Worm (Caenorhabditis elegans) whole organism, L1 larva: Measurements from ENCODE around the gene R05G6.4.

Experiments used
- C16A3.4 ChIP-seq: fragments of 150-350 bp; optimal IDR thresholded peaks from 2 replicates; lab custom pipeline; 2014; ENCODE audit warnings: missing biosample characterization, missing genetic modification characterization
- alr-1 ChIP-seq: fragments of 200-800 bp; sonication (Bioruptor generic); optimal IDR thresholded peaks from 2 replicates; lab custom pipeline; 2018; ENCODE audit warnings: borderline replicate concordance, mild to moderate bottlenecking, missing genetic modification characterization, missing compliant biosample characterization
- ceh-82 ChIP-seq, 3 experiments: fragments of 150-350 bp in 1 of 3; sonication (generic microtip) in 2 of 3; optimal IDR thresholded peaks; 2 replicates each; lab custom pipeline; 2014 to 2017; ENCODE audit warnings: missing biosample characterization in 3 of 3, missing genetic modification characterization in 3 of 3
- dpl-1 ChIP-seq, 3 experiments: fragments of 150-350 bp in 2 of 3; sonication (generic microtip) in 1 of 3; optimal IDR thresholded peaks; 2 replicates each; lab custom pipeline; 2014 to 2017; ENCODE audit warnings: missing biosample characterization in 3 of 3, missing genetic modification characterization in 3 of 3, missing genetic modification reagents in 3 of 3
- dsc-1 ChIP-seq: sonication (generic microtip); optimal IDR thresholded peaks from 2 replicates; lab custom pipeline; 2016; ENCODE audit warnings: mild to moderate bottlenecking, missing genetic modification characterization, missing compliant biosample characterization
- efl-1 ChIP-seq, 4 experiments: fragments of 150-350 bp; optimal IDR thresholded peaks in 3 of 4; peaks in 1 of 4; 1 replicate in 1 of 4; 2 replicates in 3 of 4; lab custom pipeline; 2014; ENCODE audit warnings: missing biosample characterization in 2 of 4, missing genetic modification characterization in 2 of 4, missing genetic modification reagents in 2 of 4
- efl-3 ChIP-seq: fragments of 200-800 bp; sonication (Bioruptor generic); optimal IDR thresholded peaks from 2 replicates; lab custom pipeline; 2018; ENCODE audit warnings: mild to moderate bottlenecking, missing genetic modification characterization, missing compliant biosample characterization
- elt-3 ChIP-seq, 6 experiments: fragments of 150-350 bp in 1 of 6; sonication (generic microtip); optimal IDR thresholded peaks; 2 replicates each; lab custom pipeline; 2017 to 2018; ENCODE audit warnings: missing biosample characterization in 6 of 6, missing genetic modification characterization in 6 of 6, inconsistent platforms in 1 of 6
- grh-1 ChIP-seq: fragments of 200-800 bp; sonication (Bioruptor generic); IDR thresholded peaks from 2 replicates; pipeline ENCODE4 v1.3.6; 2022; ENCODE audit warnings: missing genetic modification reagents, missing genetic modification characterization, missing compliant biosample characterization
- hlh-4 ChIP-seq: sonication (generic microtip); optimal IDR thresholded peaks from 2 replicates; lab custom pipeline; 2016; ENCODE audit warnings: mild to moderate bottlenecking, missing genetic modification characterization, missing compliant biosample characterization
- hpl-2 ChIP-seq: fragments of 150-350 bp; optimal IDR thresholded peaks from 2 replicates; lab custom pipeline; 2014; ENCODE audit warnings: missing biosample characterization, missing genetic modification reagents, missing genetic modification characterization
- jun-1 ChIP-seq: fragments of 150-350 bp; optimal IDR thresholded peaks from 2 replicates; lab custom pipeline; 2014; ENCODE audit warnings: missing biosample characterization, missing genetic modification reagents, missing genetic modification characterization
- lin-13 ChIP-seq: fragments of 150-350 bp; optimal IDR thresholded peaks from 2 replicates; lab custom pipeline; 2014; ENCODE audit warnings: missing biosample characterization, missing genetic modification reagents, missing genetic modification characterization
- lin-15B ChIP-seq: fragments of 150-350 bp; sonication (generic microtip); optimal IDR thresholded peaks from 3 replicates; lab custom pipeline; 2014; ENCODE audit warnings: missing biosample characterization, missing genetic modification characterization
- lin-35 ChIP-seq, 2 experiments: fragments of 150-350 bp; optimal IDR thresholded peaks; 2 replicates each; lab custom pipeline; 2014; ENCODE audit warnings: missing biosample characterization in 2 of 2, missing genetic modification characterization in 2 of 2, missing genetic modification reagents in 2 of 2
- lir-3 ChIP-seq: sonication (generic microtip); optimal IDR thresholded peaks from 2 replicates; lab custom pipeline; 2016; ENCODE audit warnings: mild to moderate bottlenecking, missing genetic modification characterization, moderate library complexity, missing compliant biosample characterization; ENCODE audit not compliant: poor library complexity
- lsy-2 ChIP-seq, 2 experiments: fragments of 150-350 bp; optimal IDR thresholded peaks; 2 replicates each; lab custom pipeline; 2014; ENCODE audit warnings: missing biosample characterization in 2 of 2, missing genetic modification characterization in 2 of 2
- mab-9 ChIP-seq: fragments of 200-800 bp; sonication (Bioruptor generic); IDR thresholded peaks from 2 replicates; pipeline ENCODE4 v1.3.6; 2022; ENCODE audit warnings: missing genetic modification reagents, missing genetic modification characterization, missing compliant biosample characterization
- mef-2 ChIP-seq: fragments of 150-350 bp; optimal IDR thresholded peaks from 2 replicates; lab custom pipeline; 2014; ENCODE audit warnings: missing biosample characterization, missing genetic modification characterization
- mep-1 ChIP-seq: fragments of 150-350 bp; optimal IDR thresholded peaks from 2 replicates; lab custom pipeline; 2014; ENCODE audit warnings: missing biosample characterization, missing genetic modification characterization
- nhr-11 ChIP-seq: fragments of 150-350 bp; optimal IDR thresholded peaks from 2 replicates; lab custom pipeline; 2014; ENCODE audit warnings: missing biosample characterization, missing genetic modification characterization
- nhr-19 ChIP-seq: fragments of 200-800 bp; sonication (Bioruptor generic); conservative IDR thresholded peaks from 2 replicates; pipeline ENCODE4 v1.3.6; 2022; ENCODE audit warnings: missing genetic modification characterization, missing compliant biosample characterization
- nhr-47 ChIP-seq: sonication (generic microtip); optimal IDR thresholded peaks from 2 replicates; lab custom pipeline; 2016; ENCODE audit warnings: mild to moderate bottlenecking, missing genetic modification characterization, moderate library complexity, missing compliant biosample characterization
- nhr-71 ChIP-seq: sonication (generic microtip); optimal IDR thresholded peaks from 2 replicates; lab custom pipeline; 2016; ENCODE audit warnings: mild to moderate bottlenecking, missing genetic modification characterization, moderate library complexity, missing compliant biosample characterization
- nhr-76 ChIP-seq: sonication (generic microtip); optimal IDR thresholded peaks from 2 replicates; lab custom pipeline; 2017; ENCODE audit warnings: missing biosample characterization, missing genetic modification characterization
- nhr-77 ChIP-seq: fragments of 150-350 bp; optimal IDR thresholded peaks from 2 replicates; lab custom pipeline; 2014; ENCODE audit warnings: missing biosample characterization, missing genetic modification characterization
- nhr-84 ChIP-seq: sonication (generic microtip); optimal IDR thresholded peaks from 2 replicates; lab custom pipeline; 2017; ENCODE audit warnings: missing biosample characterization, missing genetic modification characterization
- nhr-90 ChIP-seq: sonication (generic microtip); optimal IDR thresholded peaks from 2 replicates; lab custom pipeline; 2016; ENCODE audit warnings: mild to moderate bottlenecking, missing genetic modification characterization, missing compliant biosample characterization; ENCODE audit not compliant: poor library complexity
- pqm-1 ChIP-seq: sonication (generic microtip); optimal IDR thresholded peaks from 3 replicates; lab custom pipeline; 2017; ENCODE audit warnings: missing biosample characterization, missing genetic modification characterization
- skn-1 ChIP-seq: fragments of 150-350 bp; optimal IDR thresholded peaks from 2 replicates; lab custom pipeline; 2014; ENCODE audit warnings: missing biosample characterization, missing genetic modification characterization
- snu-23 ChIP-seq: sonication (generic microtip); optimal IDR thresholded peaks from 2 replicates; lab custom pipeline; 2016; ENCODE audit warnings: missing genetic modification characterization, missing compliant biosample characterization
- sup-37 ChIP-seq: fragments of 200-800 bp; sonication (Bioruptor generic); optimal IDR thresholded peaks from 2 replicates; lab custom pipeline; 2018; ENCODE audit warnings: mild to moderate bottlenecking, missing genetic modification characterization, missing compliant biosample characterization
- unc-86 ChIP-seq: sonication (generic microtip); optimal IDR thresholded peaks from 2 replicates; lab custom pipeline; 2016; ENCODE audit warnings: missing genetic modification characterization, missing compliant biosample characterization
- unc-98 ChIP-seq: fragments of 200-800 bp; sonication (Bioruptor generic); IDR thresholded peaks from 2 replicates; pipeline ENCODE4 v1.3.6; 2022; ENCODE audit warnings: missing genetic modification characterization, missing compliant biosample characterization
- xbp-1 ChIP-seq: sonication (generic microtip); optimal IDR thresholded peaks from 2 replicates; lab custom pipeline; 2016; ENCODE audit warnings: missing genetic modification characterization, missing compliant biosample characterization
- zag-1 ChIP-seq: fragments of 150-350 bp; optimal IDR thresholded peaks from 2 replicates; lab custom pipeline; 2014; ENCODE audit warnings: missing biosample characterization, missing genetic modification characterization
- ztf-11 ChIP-seq, 2 experiments: sonication (generic microtip); optimal IDR thresholded peaks; 2 replicates each; lab custom pipeline; 2016 to 2017; ENCODE audit warnings: missing genetic modification characterization in 2 of 2, missing biosample characterization in 1 of 2, missing compliant biosample characterization in 1 of 2
- ztf-4 ChIP-seq: fragments of 150-350 bp; optimal IDR thresholded peaks from 2 replicates; lab custom pipeline; 2014; ENCODE audit warnings: missing biosample characterization, missing genetic modification characterization

Gene R05G6.4

DNA sequence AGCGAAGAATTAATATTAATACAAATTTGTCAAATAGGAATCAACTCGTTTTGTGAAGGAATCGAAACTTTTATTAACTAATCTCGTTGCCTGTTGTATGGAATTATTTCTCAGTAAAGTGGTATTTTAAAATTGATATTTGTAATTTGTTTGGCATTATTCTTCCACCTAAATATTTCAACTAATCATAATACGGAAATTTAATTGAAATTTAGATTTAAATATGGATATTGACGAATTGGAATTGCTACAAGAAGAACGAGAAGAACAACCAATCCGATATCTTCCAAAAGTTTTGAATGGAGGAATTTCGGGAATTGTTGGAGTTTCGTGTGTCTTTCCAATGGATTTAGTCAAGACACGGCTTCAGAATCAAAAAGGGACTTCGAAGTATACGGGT, 38.2 kb upstream of the R05G6.4 start, which contains the start of gene slc-25A18.2:
Gene slc-25A18.2 (plus strand): TSS at position 216 of the 400 bp plus-strand sequence.
- no peak for TF ChIP-seq mef-2 (tag; lab: Kevin White, UChicago)
- no peak for TF ChIP-seq efl-1 (optimal IDR thresholded peaks at IDR 0.05; lab: Kevin White, UChicago)
- TF ChIP-seq efl-1 (GFP tag; optimal IDR thresholded peaks at IDR 0.05 in 1 of 2; lab: Kevin White, UChicago): peak in 1 of 2 experiments; percentile 62

DNA sequence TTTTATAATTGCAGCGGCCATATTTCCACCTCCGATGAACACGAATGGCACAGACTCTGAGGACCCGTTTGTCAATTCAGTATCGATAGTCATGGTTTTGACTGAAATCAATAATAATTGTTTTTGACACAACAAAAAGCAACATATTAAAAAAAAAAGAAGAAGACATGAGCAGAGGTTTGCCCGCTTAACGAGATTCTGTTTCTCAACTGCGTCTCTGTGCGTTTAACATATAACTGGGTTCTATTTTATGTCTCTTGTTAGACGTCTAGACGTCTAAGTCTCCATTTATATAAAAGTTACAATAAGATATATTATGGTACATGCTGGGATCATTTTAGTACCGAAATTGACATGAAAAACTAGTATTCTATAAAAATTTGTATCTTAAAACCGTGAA, 35.8 kb upstream of the R05G6.4 start, which contains the start of gene pycr-4:
Gene pycr-4 (minus strand): TSS at position 101 of the 400 bp plus-strand sequence.
- TF ChIP-seq dpl-1 (GFP tag; optimal IDR thresholded peaks at IDR 0.05; lab: Kevin White, UChicago) (peak in 1 of 3 experiments; percentile 14), efl-1 (optimal IDR thresholded peaks at IDR 0.05; lab: Kevin White, UChicago) (peak; percentile 42 to 44), efl-1 (GFP tag; optimal IDR thresholded peaks at IDR 0.05 in 1 of 2; lab: Kevin White, UChicago) (peak in 1 of 2 experiments; percentile 72), efl-3 (GFP tag; lab: Kevin White, UChicago) (no peak), lin-35 (GFP tag; optimal IDR thresholded peaks at IDR 0.05; lab: Kevin White, UChicago) (peak in 1 of 2 experiments; percentile 15), zag-1 (tag; lab: Kevin White, UChicago) (no peak), pqm-1 (no peak), mep-1 (tag; lab: Kevin White, UChicago) (no peak)
- TF ChIP-seq, all 84 proteins: peak for 3

DNA sequence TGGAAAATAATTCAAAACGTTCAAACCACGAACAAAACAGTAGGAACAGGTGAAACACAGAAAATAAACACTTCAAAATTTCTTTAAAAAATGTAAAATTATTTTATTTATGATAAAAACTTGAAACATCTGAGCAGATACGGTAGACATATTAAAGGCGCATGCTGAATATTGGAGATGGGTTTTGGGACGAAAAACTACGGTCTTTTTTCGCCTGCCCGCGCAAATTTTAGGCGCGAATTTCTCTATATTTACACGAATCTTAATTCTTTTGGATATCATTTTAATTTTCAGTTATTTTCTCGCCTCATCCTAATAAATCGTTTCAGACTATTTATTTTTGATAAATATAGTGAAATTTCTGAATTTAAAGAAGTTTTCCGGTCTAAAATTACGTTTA, 35.3 kb upstream of the R05G6.4 start:
- TF ChIP-seq ztf-4 (tag; lab: Kevin White, UChicago) (no peak), dpl-1 (GFP tag; optimal IDR thresholded peaks at IDR 0.05; lab: Kevin White, UChicago) (no peak), mef-2 (tag; lab: Kevin White, UChicago) (no peak), ceh-82 (tag; optimal IDR thresholded peaks at IDR 0.05; lab: Kevin White, UChicago) (no peak), efl-1 (optimal IDR thresholded peaks at IDR 0.05; lab: Kevin White, UChicago) (no peak), efl-1 (GFP tag; optimal IDR thresholded peaks at IDR 0.05 in 1 of 2; lab: Kevin White, UChicago) (no peak), hpl-2 (GFP tag; lab: Kevin White, UChicago) (no peak), pqm-1 (no peak), xbp-1 (tag; lab: Kevin White, UChicago) (no peak), nhr-11 (tag; lab: Kevin White, UChicago) (no peak), nhr-71 (tag; lab: Kevin White, UChicago) (no peak), nhr-19 (GFP tag; lab: Robert Waterston, UW) (no peak), lin-13 (no peak), mep-1 (tag; lab: Kevin White, UChicago) (no peak), dsc-1 (tag; lab: Kevin White, UChicago) (no peak), grh-1 (GFP tag; lab: Robert Waterston, UW) (no peak), unc-98 (GFP tag; lab: Robert Waterston, UW) (no peak), C16A3.4 (tag; lab: Kevin White, UChicago) (no peak), alr-1 (tag; lab: Kevin White, UChicago) (no peak), nhr-76 (tag; lab: Kevin White, UChicago) (no peak), nhr-84 (no peak)
- TF ChIP-seq, all 84 proteins: peak for 0

DNA sequence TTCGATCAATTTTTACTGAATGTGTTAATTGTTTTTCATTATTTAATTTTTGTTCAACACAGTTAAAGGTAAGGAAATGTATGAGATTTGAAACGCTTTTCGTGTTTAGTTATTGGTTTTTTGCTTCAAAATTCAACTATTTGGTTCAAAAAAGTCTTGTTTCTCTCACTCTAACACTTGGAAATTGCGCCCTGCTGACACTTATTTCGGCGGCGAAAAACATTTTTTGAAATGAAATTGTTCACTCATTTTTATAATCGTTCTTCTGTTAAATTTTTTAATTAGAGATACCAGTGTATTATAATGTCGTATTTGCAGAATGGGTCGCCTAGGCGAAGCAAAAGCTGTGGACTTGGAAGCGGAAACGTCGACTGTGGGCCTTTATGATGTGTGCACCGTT, 34.9 kb upstream of the R05G6.4 start, which contains the start of gene rod-1:
Gene rod-1 (plus strand): TSS at position 319 of the 400 bp plus-strand sequence.
- TF ChIP-seq ztf-4 (tag; lab: Kevin White, UChicago) (no peak), efl-1 (optimal IDR thresholded peaks at IDR 0.05; lab: Kevin White, UChicago) (peak; percentile 65 to 72), efl-1 (GFP tag; optimal IDR thresholded peaks at IDR 0.05 in 1 of 2; lab: Kevin White, UChicago) (peak; percentile 79 to 97), mab-9 (GFP tag; lab: Robert Waterston, UW) (no peak), dsc-1 (tag; lab: Kevin White, UChicago) (no peak), lsy-2 (tag; optimal IDR thresholded peaks at IDR 0.05; lab: Kevin White, UChicago) (peak in 1 of 2 experiments; percentile 69), pqm-1 (no peak), dpl-1 (GFP tag; optimal IDR thresholded peaks at IDR 0.05; lab: Kevin White, UChicago) (peak; percentile 31 to 84 (median 73)), ztf-11 (tag; optimal IDR thresholded peaks at IDR 0.05; lab: Kevin White, UChicago) (no peak), hlh-4 (no peak), skn-1 (tag; lab: Kevin White, UChicago) (peak; percentile 3), lin-35 (GFP tag; optimal IDR thresholded peaks at IDR 0.05; lab: Kevin White, UChicago) (peak; percentile 63 to 89)

DNA sequence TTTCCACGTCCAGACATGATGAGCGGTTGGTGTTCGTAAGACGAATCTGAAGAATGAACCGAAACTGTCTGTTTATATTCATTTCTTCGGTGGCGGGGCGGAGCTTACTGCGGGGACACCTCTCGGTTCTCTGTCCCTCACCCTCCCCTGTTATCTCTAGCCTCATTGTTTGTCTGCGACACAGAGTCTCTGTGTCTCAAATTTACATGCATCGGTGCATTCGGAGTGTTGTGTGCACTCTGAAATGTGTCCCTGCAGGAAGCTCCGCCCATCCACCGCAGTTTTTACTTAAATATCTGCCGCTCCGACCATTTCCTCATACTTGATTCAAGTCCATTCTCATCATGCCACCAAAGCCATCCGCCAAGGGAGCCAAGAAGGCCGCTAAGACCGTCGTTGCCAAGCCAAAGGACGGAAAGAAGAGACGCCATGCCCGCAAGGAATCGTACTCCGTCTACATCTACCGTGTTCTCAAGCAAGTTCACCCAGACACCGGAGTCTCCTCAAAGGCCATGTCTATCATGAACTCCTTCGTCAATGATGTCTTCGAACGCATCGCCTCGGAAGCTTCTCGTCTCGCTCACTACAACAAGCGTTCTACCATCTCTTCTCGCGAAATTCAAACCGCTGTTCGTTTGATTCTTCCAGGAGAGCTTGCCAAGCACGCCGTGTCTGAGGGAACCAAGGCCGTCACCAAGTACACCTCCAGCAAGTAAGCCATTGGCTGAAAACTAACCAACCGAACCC, 26.7 kb upstream of the R05G6.4 start, which contains the start of the genes his-61 and his-62:
Gene his-61 (minus strand): TSS at position 17 of the 747 bp plus-strand sequence.
Gene his-62 (plus strand): TSS at position 345 of the 747 bp plus-strand sequence.
- TF ChIP-seq snu-23 (peak; percentile 59), lir-3 (tag; lab: Kevin White, UChicago) (no peak), lin-15B (tag; lab: Kevin White, UChicago) (no peak), jun-1 (tag; lab: Kevin White, UChicago) (peak; percentile 61), skn-1 (tag; lab: Kevin White, UChicago) (no peak), lin-35 (GFP tag; optimal IDR thresholded peaks at IDR 0.05; lab: Kevin White, UChicago) (peak in 1 of 2 experiments; percentile 20), ztf-4 (tag; lab: Kevin White, UChicago) (peak; percentile 28), sup-37 (no peak), dpl-1 (GFP tag; optimal IDR thresholded peaks at IDR 0.05; lab: Kevin White, UChicago) (peak in 2 of 3 experiments; percentile 27 to 45), hpl-2 (GFP tag; lab: Kevin White, UChicago) (no peak), nhr-90 (tag; lab: Kevin White, UChicago) (peak; percentile 34), ztf-11 (tag; optimal IDR thresholded peaks at IDR 0.05; lab: Kevin White, UChicago) (peak in 1 of 2 experiments; percentile 93), unc-86 (tag; lab: Kevin White, UChicago) (peak; percentile 80), nhr-47 (tag; lab: Kevin White, UChicago) (peak; percentile 59), elt-3 (tag; optimal IDR thresholded peaks at IDR 0.05; lab: Kevin White, UChicago) (no peak), nhr-77 (tag; lab: Kevin White, UChicago) (no peak), xbp-1 (tag; lab: Kevin White, UChicago) (peak; percentile 36)
